Fruit fly (Drosophila melanogaster): ENCODE data around the gene scaf6.

DNA sequence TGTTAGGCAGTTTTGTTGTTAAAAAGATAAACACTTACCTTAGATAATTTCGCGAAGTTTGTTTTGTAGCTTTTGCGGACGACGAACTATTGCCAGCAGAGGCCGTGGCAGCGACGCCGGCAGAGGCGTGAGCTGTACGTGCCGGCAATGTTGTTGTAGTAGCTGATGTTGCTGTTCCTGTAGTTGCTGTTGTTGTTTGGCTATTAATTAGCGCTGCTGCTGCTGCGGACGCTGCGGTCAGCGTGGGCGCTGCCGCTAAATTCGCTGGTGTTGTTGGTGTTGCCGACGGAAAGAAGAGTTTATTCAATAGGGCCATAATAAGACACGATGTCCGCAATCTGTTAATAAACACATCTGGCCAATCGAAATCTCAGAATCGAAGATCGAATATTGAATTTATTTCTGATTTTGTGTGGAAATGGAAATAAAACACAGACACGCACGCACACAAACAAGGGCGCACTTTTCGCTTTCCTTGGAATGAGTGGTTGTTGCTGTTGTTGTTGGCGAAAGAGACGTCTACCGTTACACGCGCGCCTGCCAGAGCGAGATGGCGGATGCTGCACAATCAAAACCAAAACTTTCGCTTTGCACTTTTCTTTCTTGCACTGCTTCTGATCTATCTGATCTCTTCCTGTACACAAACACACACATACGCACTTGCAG is 30.9 kb downstream of the scaf6 start:
- TF ChIP-seq CG8478 (optimal IDR thresholded peaks at IDR 0.05) = no peak
- no peak for TF ChIP-seq CTCF (optimal IDR thresholded peaks at IDR 0.05)

All from S2 (cell line).